Fruit fly (Drosophila melanogaster): ENCODE measurements around the gene Ugt305A1.

Gene Ugt305A1

dm6 chr3L:4028305-4028704 is 31.3 kb upstream of the Ugt305A1 start, which contains the start of the genes Gr64b and Gr64c:
Gene Gr64b, plus strand, starts transcription at chr3L:4028605.
Gene Gr64c, plus strand, starts transcription at chr3L:4028605.
- TF ChIP-seq CG31627 (GFP tag; optimal IDR thresholded peaks at IDR 0.05) (no peak), CG8119 (GFP tag; IDR thresholded peaks at IDR 0.05) (no peak), vri (GFP tag; optimal IDR thresholded peaks at IDR 0.05) (no peak), achi (GFP tag; optimal IDR thresholded peaks at IDR 0.05) (no peak), Hr4 (GFP tag; optimal IDR thresholded peaks at IDR 0.05) (no peak), fd59A (GFP tag; optimal IDR thresholded peaks at IDR 0.05) (no peak), Blimp-1 (GFP tag; optimal IDR thresholded peaks at IDR 0.05) (no peak), CG11294 (GFP tag; IDR thresholded peaks at IDR 0.05) (no peak), svp (GFP tag) (no peak), CG6808 (GFP tag; optimal IDR thresholded peaks at IDR 0.05) (no peak), CG3032 (tag; optimal IDR thresholded peaks at IDR 0.05) (no peak), CG8319 (GFP tag; optimal IDR thresholded peaks at IDR 0.05) (no peak), Ets96B (tag; optimal IDR thresholded peaks at IDR 0.05) (no peak), CG16779 (tag; optimal IDR thresholded peaks at IDR 0.05) (no peak), CG4318 (GFP tag; optimal IDR thresholded peaks at IDR 0.05) (no peak), lz (GFP tag; optimal IDR thresholded peaks at IDR 0.05) (no peak)

DNA sequence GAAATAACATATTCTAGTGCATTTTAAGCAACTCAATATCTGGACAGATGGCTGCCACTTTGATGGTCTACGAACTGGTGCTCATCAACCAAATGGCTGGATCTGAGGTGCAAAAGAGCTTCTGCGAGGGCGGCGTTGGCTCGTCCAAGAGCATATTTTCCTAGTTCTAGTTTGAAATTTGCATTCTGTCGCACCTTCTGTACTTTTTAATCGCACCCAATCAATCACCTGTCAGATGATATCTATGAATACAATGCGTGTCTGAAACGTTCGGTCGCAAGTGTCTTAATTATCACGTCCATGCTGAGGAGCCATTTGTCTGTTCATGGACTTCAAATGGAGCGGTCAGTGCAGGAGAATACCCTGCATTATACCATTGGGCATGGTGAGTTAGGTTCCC is 27.8 kb upstream of the Ugt305A1 start, which contains the start of the genes Gr64d and Gr64e:
TSS of gene Gr64d (plus strand) at position 301 of the 400 bp plus-strand sequence.
TSS of gene Gr64e (plus strand) at position 380 of the 400 bp plus-strand sequence.
- no peak for TF ChIP-seq dac (GFP tag; optimal IDR thresholded peaks at IDR 0.05)

dm6 chr3L:4035499-4035898 is 24.1 kb upstream of the Ugt305A1 start, which contains the start of gene Gr64f:
Gene Gr64f, plus strand, starts transcription at chr3L:4035799.
- no peak for TF ChIP-seq CG4318 (GFP tag; optimal IDR thresholded peaks at IDR 0.05)
- TF ChIP-seq CG10631 (GFP tag; optimal IDR thresholded peaks at IDR 0.05) = no peak
- TF ChIP-seq net (GFP tag; optimal IDR thresholded peaks at IDR 0.05) = no peak
- TF ChIP-seq Ets21C (GFP tag; optimal IDR thresholded peaks at IDR 0.05) = no peak
- TF ChIP-seq CG7368 (GFP tag; optimal IDR thresholded peaks at IDR 0.05) = no peak
- TF ChIP-seq CG11294 (GFP tag; IDR thresholded peaks at IDR 0.05) = no peak
- TF ChIP-seq CG34406 (GFP tag; optimal IDR thresholded peaks at IDR 0.05) = no peak
- TF ChIP-seq fkh (GFP tag; optimal IDR thresholded peaks at IDR 0.05) = no peak
- no peak for TF ChIP-seq fd59A (GFP tag; optimal IDR thresholded peaks at IDR 0.05)
- no peak for TF ChIP-seq CG3032 (tag; optimal IDR thresholded peaks at IDR 0.05)
- TF ChIP-seq vri (GFP tag; optimal IDR thresholded peaks at IDR 0.05) = no peak
- TF ChIP-seq Eip78C (GFP tag) = no peak
- TF ChIP-seq Hr38 (GFP tag; optimal IDR thresholded peaks at IDR 0.05) = no peak
- TF ChIP-seq Eip75B (GFP tag; optimal IDR thresholded peaks at IDR 0.05) = no peak

DNA sequence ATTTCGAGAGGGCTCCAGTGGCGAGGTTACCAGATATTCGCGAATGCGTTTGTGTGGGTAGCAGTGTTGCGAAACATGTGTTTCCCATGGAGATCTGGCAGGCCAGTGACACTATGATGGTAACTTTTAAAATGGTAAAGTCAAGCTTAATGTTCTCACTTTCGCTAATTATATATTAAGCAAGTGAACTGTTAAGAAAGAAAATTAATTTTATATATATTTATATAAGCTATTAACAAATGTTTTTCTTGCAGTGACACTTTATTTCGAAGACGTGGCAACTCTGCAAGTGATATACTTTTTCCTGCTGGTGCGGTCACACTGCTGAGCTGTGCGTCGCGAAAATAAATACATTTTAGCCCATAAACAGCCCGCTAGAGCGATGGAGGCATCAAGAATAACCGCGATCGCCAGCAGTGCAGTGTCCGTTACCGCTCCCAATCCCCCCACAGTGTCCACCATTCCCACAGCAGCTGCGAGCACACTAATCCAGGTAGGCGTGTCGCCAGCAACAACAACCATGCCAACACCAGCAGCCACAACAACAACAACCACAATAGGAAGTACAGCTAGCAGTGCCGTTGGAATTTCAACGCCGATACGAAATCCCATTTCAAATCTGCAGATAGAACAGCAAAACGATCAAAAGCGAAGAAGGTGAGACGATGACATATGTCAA is 19.2 kb upstream of the Ugt305A1 start, which contains the start of the genes CG11593 and Rcd5:
TSS of gene CG11593 (minus strand) at position 236 of the 679 bp plus-strand sequence.
TSS of gene Rcd5 (plus strand) at position 283 of the 679 bp plus-strand sequence.
- TF ChIP-seq Ets96B (tag; optimal IDR thresholded peaks at IDR 0.05) (no peak), achi (GFP tag; optimal IDR thresholded peaks at IDR 0.05) (peak; percentile 70), dac (GFP tag; optimal IDR thresholded peaks at IDR 0.05) (no peak), CG11762 (GFP tag; optimal IDR thresholded peaks at IDR 0.05; ENCODE audit: insufficient read depth) (peak; percentile 4), Gug (GFP tag; IDR thresholded peaks at IDR 0.05) (peak; percentile 72), fd85E (GFP tag; optimal IDR thresholded peaks at IDR 0.05) (no peak), CG8319 (GFP tag; optimal IDR thresholded peaks at IDR 0.05) (peak; percentile 77), CG7368 (GFP tag; optimal IDR thresholded peaks at IDR 0.05) (no peak), CG16779 (tag; optimal IDR thresholded peaks at IDR 0.05) (no peak), Smox (GFP tag; optimal IDR thresholded peaks at IDR 0.05) (no peak), CG8632 (GFP tag; optimal IDR thresholded peaks at IDR 0.05) (peak; percentile 24), CG15336 (GFP tag; IDR thresholded peaks at IDR 0.05) (peak; percentile 51), spab (GFP tag; optimal IDR thresholded peaks at IDR 0.05) (no peak), acj6 (GFP tag; optimal IDR thresholded peaks at IDR 0.05) (peak; percentile 69), Eip93F (GFP tag; optimal IDR thresholded peaks at IDR 0.05) (no peak), CG6276 (GFP tag; optimal IDR thresholded peaks at IDR 0.05) (no peak), CG6854 (GFP tag; optimal IDR thresholded peaks at IDR 0.05) (no peak), lz (GFP tag; optimal IDR thresholded peaks at IDR 0.05) (no peak), CG6808 (GFP tag; optimal IDR thresholded peaks at IDR 0.05) (no peak), net (GFP tag; optimal IDR thresholded peaks at IDR 0.05) (no peak), eg (GFP tag; IDR thresholded peaks at IDR 0.05) (peak; percentile 79), CG10669 (GFP tag; optimal IDR thresholded peaks at IDR 0.05) (no peak), CG31627 (GFP tag; optimal IDR thresholded peaks at IDR 0.05) (peak; percentile 55), Sox14 (GFP tag; optimal IDR thresholded peaks at IDR 0.05) (peak; percentile 50), Lpt (GFP tag; optimal IDR thresholded peaks at IDR 0.05) (peak; percentile 48), fkh (GFP tag; optimal IDR thresholded peaks at IDR 0.05) (no peak), Sox15 (GFP tag; optimal IDR thresholded peaks at IDR 0.05) (peak; percentile 21), Eip78C (GFP tag) (no peak), CG10631 (GFP tag; optimal IDR thresholded peaks at IDR 0.05) (peak; percentile 80), CG32006 (GFP tag; optimal IDR thresholded peaks at IDR 0.05) (peak; percentile 66)
